Worm (Caenorhabditis elegans) whole organism, midembryonic: ENCODE data around the gene Y54H5A.2.

Source experiments
- T22C8.4 ChIP-seq: fragments of 200-800 bp; sonication (Bioruptor generic); IDR thresholded peaks from 2 replicates; pipeline ENCODE4 v1.3.6; 2022; ENCODE audit warnings: missing genetic modification characterization, missing compliant biosample characterization
- med-1 ChIP-seq: sonication (generic microtip); optimal IDR thresholded peaks from 2 replicates; lab custom pipeline; 2017; ENCODE audit warnings: missing genetic modification characterization, mild to moderate bottlenecking, missing compliant biosample characterization, antibody characterized with exemption, missing genetic modification reagents; ENCODE audit not compliant: insufficient read depth
- ref-1 ChIP-seq: fragments of 200-800 bp; sonication (Bioruptor generic); conservative IDR thresholded peaks from 2 replicates; pipeline ENCODE4 v1.3.6; 2022; ENCODE audit warnings: missing genetic modification reagents, missing genetic modification characterization, missing compliant biosample characterization
- ztf-29 ChIP-seq: fragments of 200-800 bp; sonication (Bioruptor generic); IDR thresholded peaks from 2 replicates; pipeline ENCODE4 v1.3.6; 2022; ENCODE audit warnings: missing genetic modification reagents, missing genetic modification characterization, missing compliant biosample characterization

DNA sequence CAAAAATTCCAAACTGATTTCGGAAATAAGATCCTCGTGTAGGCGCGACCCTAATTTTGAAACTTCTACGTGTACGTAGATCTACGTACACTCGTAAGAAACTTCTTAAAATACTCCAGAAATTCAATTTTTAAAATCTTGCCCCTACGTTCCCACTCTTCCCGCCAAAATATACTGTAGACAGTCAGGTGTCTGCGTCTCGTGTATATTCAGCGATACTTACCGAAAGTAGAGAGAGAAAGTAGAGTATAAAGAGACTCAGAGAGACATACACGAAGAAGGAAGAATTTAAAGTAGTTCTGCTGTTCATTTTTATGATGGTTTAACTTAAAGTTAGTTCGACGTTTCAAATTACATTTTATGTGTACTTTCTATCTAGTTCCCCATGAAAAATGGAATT lies 43.9 kb upstream of the Y54H5A.2 start:
- TF ChIP-seq ref-1 (no peak), T22C8.4 (GFP tag; lab: Robert Waterston, UW) (no peak), ztf-29 (GFP tag; lab: Robert Waterston, UW) (no peak), med-1 (GFP tag; lab: Kevin White, UChicago) (no peak)
